Worm (Caenorhabditis elegans): Measurements from ENCODE around the gene F42A9.7.

ce11 chrIV:8570719-8571118 is 46.2 kb downstream of the F42A9.7 start:
- TF ChIP-seq lsy-2 (tag; optimal IDR thresholded peaks at IDR 0.05) (no peak), skn-1 (tag; optimal IDR thresholded peaks at IDR 0.05) (no peak), fkh-10 (GFP tag; optimal IDR thresholded peaks at IDR 0.05) (no peak), aly-2 (tag; optimal IDR thresholded peaks at IDR 0.05) (no peak), nhr-76 (tag; optimal IDR thresholded peaks at IDR 0.05) (no peak), fkh-8 (tag; optimal IDR thresholded peaks at IDR 0.05) (no peak), lin-13 (GFP tag; optimal IDR thresholded peaks at IDR 0.05) (no peak), tbx-2 (tag; optimal IDR thresholded peaks at IDR 0.05) (no peak), rnt-1 (tag; optimal IDR thresholded peaks at IDR 0.05) (no peak)
